Worm (Caenorhabditis elegans) whole organism, early embryonic: ENCODE data around the gene rpia-1.
"Not testable (repeated sequence)": the region's sequence is repeated elsewhere in the genome, so short reads cannot be mapped to it uniquely, and the experiment has no call there.

Experiments
- B0310.2 ChIP-seq: sonication (generic microtip); optimal IDR thresholded peaks from 2 replicates; lab custom pipeline; 2016; ENCODE audit warnings: mild to moderate bottlenecking, missing genetic modification characterization, missing compliant biosample characterization
- F13C5.2 ChIP-seq: sonication (generic microtip); optimal IDR thresholded peaks from 2 replicates; lab custom pipeline; 2017; ENCODE audit warnings: mild to moderate bottlenecking, missing genetic modification characterization, inconsistent platforms, missing compliant biosample characterization
- aly-1 ChIP-seq: sonication (generic microtip); optimal IDR thresholded peaks from 2 replicates; lab custom pipeline; 2016; ENCODE audit warnings: missing genetic modification characterization, missing compliant biosample characterization
- ama-1 ChIP-seq: fragments of 150-350 bp; optimal IDR thresholded peaks from 2 replicates; lab custom pipeline; 2014
- ceh-13 ChIP-seq: fragments of 200-800 bp; sonication (Bioruptor generic); optimal IDR thresholded peaks from 2 replicates; lab custom pipeline; 2018; ENCODE audit warnings: mild to moderate bottlenecking, missing genetic modification characterization, missing compliant biosample characterization
- ceh-36 ChIP-seq: sonication (generic microtip); optimal IDR thresholded peaks from 2 replicates; lab custom pipeline; 2016; ENCODE audit warnings: missing genetic modification characterization, inconsistent platforms, missing compliant biosample characterization
- ets-7 ChIP-seq: sonication (generic microtip); optimal IDR thresholded peaks from 2 replicates; lab custom pipeline; 2016; ENCODE audit warnings: missing genotype, missing genetic modification characterization, missing compliant biosample characterization
- flt-1 ChIP-seq: fragments of 200-800 bp; sonication (Bioruptor generic); IDR thresholded peaks from 2 replicates; pipeline ENCODE4 v1.3.6; 2022; ENCODE audit warnings: missing genetic modification characterization, missing compliant biosample characterization
- hmbx-1 ChIP-seq: sonication (generic microtip); optimal IDR thresholded peaks from 2 replicates; lab custom pipeline; 2016; ENCODE audit warnings: mild to moderate bottlenecking, missing genetic modification characterization, missing compliant biosample characterization
- hmg-4 ChIP-seq: fragments of 200-800 bp; sonication (Bioruptor generic); optimal IDR thresholded peaks from 2 replicates; lab custom pipeline; 2018; ENCODE audit warnings: mild to moderate bottlenecking, missing genetic modification characterization, missing compliant biosample characterization
- hnd-1 ChIP-seq: sonication (generic microtip); optimal IDR thresholded peaks from 2 replicates; lab custom pipeline; 2016; ENCODE audit warnings: missing genetic modification characterization, missing compliant biosample characterization
- pes-1 ChIP-seq: fragments of 200-800 bp; sonication (Bioruptor generic); IDR thresholded peaks from 2 replicates; pipeline ENCODE4 v1.3.6; 2022; ENCODE audit warnings: missing genetic modification reagents, missing genetic modification characterization, missing compliant biosample characterization
- scrt-1 ChIP-seq: fragments of 200-800 bp; sonication (Bioruptor generic); IDR thresholded peaks from 2 replicates; pipeline ENCODE4 v1.3.6; 2022; ENCODE audit warnings: missing genetic modification characterization, missing compliant biosample characterization
- sea-1 ChIP-seq: fragments of 200-800 bp; sonication (Bioruptor generic); conservative IDR thresholded peaks from 2 replicates; pipeline ENCODE4 v1.3.6; 2022; ENCODE audit warnings: missing genetic modification characterization, missing compliant biosample characterization
- tbx-11 ChIP-seq: fragments of 200-800 bp; sonication (Bioruptor generic); IDR thresholded peaks from 2 replicates; pipeline ENCODE4 v1.3.6; 2022; ENCODE audit warnings: missing genetic modification characterization, missing compliant biosample characterization
- tbx-37 ChIP-seq: fragments of 200-800 bp; sonication (Bioruptor generic); conservative IDR thresholded peaks from 2 replicates; pipeline ENCODE4 v1.3.6; 2022; ENCODE audit warnings: missing genetic modification reagents, missing genetic modification characterization, missing compliant biosample characterization
- tra-4 ChIP-seq: sonication (generic microtip); optimal IDR thresholded peaks from 2 replicates; lab custom pipeline; 2017; ENCODE audit warnings: missing genetic modification characterization, missing compliant biosample characterization

rpia-1 gene

ce11 chrIII:7116615-7117252 is 6.2 kb upstream of the rpia-1 start:
- no peak for TF ChIP-seq hnd-1 (tag; lab: Kevin White, UChicago)
- no peak for TF ChIP-seq hmg-4 (GFP tag; lab: Kevin White, UChicago)
- no peak for TF ChIP-seq pes-1
- no peak for TF ChIP-seq flt-1 (GFP tag; lab: Robert Waterston, UW)
- TF ChIP-seq ama-1 (lab: Kevin White, UChicago) = no peak
- TF ChIP-seq hmbx-1 (tag; lab: Kevin White, UChicago) = no peak
- TF ChIP-seq ceh-36 = no peak
- no peak for TF ChIP-seq tbx-37

ce11 chrIII:7120477-7120876 is 2.5 kb upstream of the rpia-1 start:
- TF ChIP-seq B0310.2 (tag; lab: Kevin White, UChicago) = no peak
- no peak for TF ChIP-seq ets-7 (tag; lab: Kevin White, UChicago)
- no peak for TF ChIP-seq F13C5.2 (tag; lab: Kevin White, UChicago)
- TF ChIP-seq ceh-36 = no peak
- TF ChIP-seq pes-1 = no peak
- no peak for TF ChIP-seq hmbx-1 (tag; lab: Kevin White, UChicago)
- TF ChIP-seq flt-1 (GFP tag; lab: Robert Waterston, UW) = no peak
- no peak for TF ChIP-seq ama-1 (lab: Kevin White, UChicago)
- no peak for TF ChIP-seq tbx-37
- TF ChIP-seq hmg-4 (GFP tag; lab: Kevin White, UChicago) = no peak
- no peak for TF ChIP-seq tra-4 (tag; lab: Kevin White, UChicago)
- no peak for TF ChIP-seq tbx-11 (GFP tag; lab: Robert Waterston, UW)

ce11 chrIII:7124364-7124763 is 1.4 kb downstream of the rpia-1 start, which contains the start of gene B0280.2:
Gene B0280.2, plus strand, starts transcription at chrIII:7124664.
- TF ChIP-seq hmbx-1 (tag; lab: Kevin White, UChicago) (no peak), pes-1 (no peak), scrt-1 (GFP tag; lab: Robert Waterston, UW) (no peak), flt-1 (GFP tag; lab: Robert Waterston, UW) (no peak), hnd-1 (tag; lab: Kevin White, UChicago) (no peak), sea-1 (GFP tag; lab: Robert Waterston, UW) (no peak), tbx-37 (no peak), F13C5.2 (tag; lab: Kevin White, UChicago) (no peak), ama-1 (lab: Kevin White, UChicago) (no peak)

ce11 chrIII:7128601-7129000 is 5.7 kb downstream of the rpia-1 start, which contains the start of gene viro-2:
Gene viro-2, plus strand, starts transcription at chrIII:7128901.
- not testable (repeated sequence) for TF ChIP-seq ceh-13 (GFP tag; lab: Kevin White, UChicago); scrt-1 (GFP tag; lab: Robert Waterston, UW); hnd-1 (tag; lab: Kevin White, UChicago)

- no peak for TF ChIP-seq tbx-37
- TF ChIP-seq sea-1 (GFP tag; lab: Robert Waterston, UW) = no peak
- no peak for TF ChIP-seq B0310.2 (tag; lab: Kevin White, UChicago)
- no peak for TF ChIP-seq pes-1
- no peak for TF ChIP-seq hmg-4 (GFP tag; lab: Kevin White, UChicago)
- TF ChIP-seq ceh-13 (GFP tag; lab: Kevin White, UChicago) = no peak
- TF ChIP-seq tbx-11 (GFP tag; lab: Robert Waterston, UW) = no peak
- TF ChIP-seq flt-1 (GFP tag; lab: Robert Waterston, UW) = no peak
- TF ChIP-seq aly-1 = no peak
- no peak for TF ChIP-seq hnd-1 (tag; lab: Kevin White, UChicago)
- no peak for TF ChIP-seq ceh-36
- no peak for TF ChIP-seq F13C5.2 (tag; lab: Kevin White, UChicago)
- no peak for TF ChIP-seq ama-1 (lab: Kevin White, UChicago)
- TF ChIP-seq tra-4 (tag; lab: Kevin White, UChicago) = no peak
- TF ChIP-seq scrt-1 (GFP tag; lab: Robert Waterston, UW) = no peak
- no peak for TF ChIP-seq ets-7 (tag; lab: Kevin White, UChicago)
Observed at ce11 chrIII:7133559-7133958, 10.6 kb downstream of the rpia-1 start, which contains the start of the genes pot-1 and ggtb-1. Gene pot-1, minus strand, starts transcription at chrIII:7133678. Gene ggtb-1, plus strand, starts transcription at chrIII:7133766.

ce11 chrIII:7136015-7136414 is 13.1 kb downstream of the rpia-1 start, which contains the start of gene B0280.17:
Gene B0280.17, minus strand, starts transcription at chrIII:7136115.
- TF ChIP-seq B0310.2 (tag; lab: Kevin White, UChicago) = no peak
- TF ChIP-seq aly-1 = no peak
- no peak for TF ChIP-seq tbx-37
- no peak for TF ChIP-seq ets-7 (tag; lab: Kevin White, UChicago)

- TF ChIP-seq pes-1 = no peak
- TF ChIP-seq aly-1 = no peak
- TF ChIP-seq ceh-13 (GFP tag; lab: Kevin White, UChicago) = no peak
- TF ChIP-seq ets-7 (tag; lab: Kevin White, UChicago) = no peak
- no peak for TF ChIP-seq B0310.2 (tag; lab: Kevin White, UChicago)
- TF ChIP-seq sea-1 (GFP tag; lab: Robert Waterston, UW) = no peak
- TF ChIP-seq tbx-11 (GFP tag; lab: Robert Waterston, UW) = no peak
- TF ChIP-seq tra-4 (tag; lab: Kevin White, UChicago) = no peak
- no peak for TF ChIP-seq flt-1 (GFP tag; lab: Robert Waterston, UW)
- TF ChIP-seq hmg-4 (GFP tag; lab: Kevin White, UChicago) = no peak
- TF ChIP-seq ceh-36 = no peak
- TF ChIP-seq tbx-37 = no peak
- TF ChIP-seq scrt-1 (GFP tag; lab: Robert Waterston, UW) = no peak
Observed at ce11 chrIII:7138178-7138577, 15.2 kb downstream of the rpia-1 start, which contains the start of gene B0280.11. Gene B0280.11, minus strand, starts transcription at chrIII:7138278.
